Fruit fly (Drosophila melanogaster) whole organism, prepupa: ENCODE data around the gene CG3117.

Experiments used
- Blimp-1 ChIP-seq: fragments of 200-800 bp; sonication (Bioruptor generic); optimal IDR thresholded peaks from 3 replicates; lab custom pipeline; 2017; ENCODE audit warnings: missing biosample characterization, missing genetic modification characterization, mild to moderate bottlenecking, moderate library complexity, missing genetic modification reagents
- CG10631 ChIP-seq: fragments of 200-800 bp; sonication (Bioruptor generic); optimal IDR thresholded peaks from 2 replicates; lab custom pipeline; 2016; ENCODE audit warnings: missing biosample characterization, missing genetic modification characterization
- CG11294 ChIP-seq: fragments of 200-800 bp; sonication (Bioruptor generic); IDR thresholded peaks from 2 replicates; pipeline ENCODE4 v1.3.6; 2022; ENCODE audit warnings: missing biosample characterization, missing genetic modification characterization
- CG11762 ChIP-seq: fragments of 200-800 bp; sonication (Bioruptor generic); optimal IDR thresholded peaks from 3 replicates; lab custom pipeline; 2016; ENCODE audit warnings: missing biosample characterization, missing genetic modification characterization; ENCODE audit not compliant: insufficient read depth
- CG15336 ChIP-seq: fragments of 200-800 bp; sonication (Bioruptor generic); IDR thresholded peaks from 2 replicates; pipeline ENCODE4 v1.3.6; 2022; ENCODE audit warnings: missing biosample characterization, missing genetic modification characterization
- CG3032 ChIP-seq: fragments of 200-800 bp; optimal IDR thresholded peaks from 2 replicates; lab custom pipeline; 2019; ENCODE audit warnings: missing biosample characterization, mild to moderate bottlenecking, missing genetic modification characterization, moderate library complexity
- CG31627 ChIP-seq: fragments of 200-800 bp; sonication (Bioruptor generic); optimal IDR thresholded peaks from 3 replicates; lab custom pipeline; 2016; ENCODE audit warnings: missing biosample characterization, missing genetic modification characterization
- CG32006 ChIP-seq: fragments of 200-800 bp; sonication (Bioruptor generic); optimal IDR thresholded peaks from 3 replicates; lab custom pipeline; 2017; ENCODE audit warnings: missing biosample characterization, mild to moderate bottlenecking, missing genetic modification characterization
- CG3919 ChIP-seq: fragments of 200-800 bp; sonication (Bioruptor generic); optimal IDR thresholded peaks from 3 replicates; lab custom pipeline; 2016; ENCODE audit warnings: missing biosample characterization, missing genetic modification characterization
- CG6276 ChIP-seq: fragments of 200-800 bp; sonication (Bioruptor generic); optimal IDR thresholded peaks from 2 replicates; lab custom pipeline; 2017; ENCODE audit warnings: missing biosample characterization, mild to moderate bottlenecking, missing genetic modification characterization
- CG6792 ChIP-seq: fragments of 200-800 bp; sonication (Bioruptor generic); optimal IDR thresholded peaks from 3 replicates; lab custom pipeline; 2016; ENCODE audit warnings: missing biosample characterization, missing genetic modification characterization
- CG6854 ChIP-seq: fragments of 200-800 bp; sonication (Bioruptor generic); optimal IDR thresholded peaks from 2 replicates; lab custom pipeline; 2017; ENCODE audit warnings: missing biosample characterization, mild to moderate bottlenecking, missing genetic modification characterization
- CG7368 ChIP-seq: fragments of 200-800 bp; sonication (Bioruptor generic); optimal IDR thresholded peaks from 3 replicates; lab custom pipeline; 2016; ENCODE audit warnings: missing biosample characterization, missing genetic modification characterization
- CG8119 ChIP-seq: fragments of 200-800 bp; sonication (Bioruptor generic); IDR thresholded peaks from 3 replicates; pipeline ENCODE4 v1.3.6; 2022; ENCODE audit warnings: missing biosample characterization, missing genetic modification characterization
- CG8319 ChIP-seq: fragments of 200-800 bp; sonication (Bioruptor generic); optimal IDR thresholded peaks from 3 replicates; lab custom pipeline; 2016; ENCODE audit warnings: missing biosample characterization, missing genetic modification characterization
- CG9139 ChIP-seq: fragments of 200-800 bp; sonication (Bioruptor generic); optimal IDR thresholded peaks from 3 replicates; lab custom pipeline; 2017; ENCODE audit warnings: missing biosample characterization, mild to moderate bottlenecking, missing genetic modification characterization
- Eip75B ChIP-seq: fragments of 200-800 bp; sonication (Bioruptor generic); optimal IDR thresholded peaks from 3 replicates; lab custom pipeline; 2016; ENCODE audit warnings: missing biosample characterization, missing genetic modification characterization
- Eip78C ChIP-seq: fragments of 200-800 bp; sonication (Bioruptor generic); peaks from one replicate; lab custom pipeline; 2016; ENCODE audit warnings: missing biosample characterization, missing genetic modification characterization
- Eip93F ChIP-seq: fragments of 200-800 bp; sonication (Bioruptor generic); optimal IDR thresholded peaks from 2 replicates; lab custom pipeline; 2016; ENCODE audit warnings: missing biosample characterization, mild to moderate bottlenecking, missing genetic modification characterization
- Ets21C ChIP-seq: fragments of 200-800 bp; sonication (Bioruptor generic); optimal IDR thresholded peaks from 3 replicates; lab custom pipeline; 2016; ENCODE audit warnings: missing biosample characterization, missing genetic modification characterization
- Ets96B ChIP-seq: fragments of 200-800 bp; optimal IDR thresholded peaks from 2 replicates; lab custom pipeline; 2019; ENCODE audit warnings: missing biosample characterization, mild to moderate bottlenecking, missing genetic modification characterization, moderate library complexity
- Gug ChIP-seq: fragments of 200-800 bp; sonication (Bioruptor generic); IDR thresholded peaks from 2 replicates; pipeline ENCODE4 v1.3.6; 2022; ENCODE audit warnings: missing biosample characterization, missing genetic modification characterization
- Hr38 ChIP-seq: sonication (Bioruptor generic); optimal IDR thresholded peaks from 2 replicates; lab custom pipeline; 2016; ENCODE audit warnings: missing biosample characterization, missing genetic modification characterization
- Hr39 ChIP-seq: fragments of 200-800 bp; sonication (Bioruptor generic); optimal IDR thresholded peaks from 2 replicates; lab custom pipeline; 2016; ENCODE audit warnings: missing biosample characterization, missing genetic modification characterization
- Hr4 ChIP-seq: fragments of 200-800 bp; sonication (Bioruptor generic); optimal IDR thresholded peaks from 3 replicates; lab custom pipeline; 2016; ENCODE audit warnings: missing biosample characterization, missing genetic modification characterization
- Lpt ChIP-seq: fragments of 200-800 bp; sonication (Bioruptor generic); optimal IDR thresholded peaks from 3 replicates; lab custom pipeline; 2016; ENCODE audit warnings: missing biosample characterization, missing genetic modification characterization
- Met ChIP-seq: fragments of 200-800 bp; sonication (Bioruptor generic); optimal IDR thresholded peaks from 3 replicates; lab custom pipeline; 2016; ENCODE audit warnings: missing biosample characterization, missing genetic modification characterization
- OdsH ChIP-seq: fragments of 200-800 bp; sonication (Bioruptor generic); optimal IDR thresholded peaks from 3 replicates; lab custom pipeline; 2016; ENCODE audit warnings: missing biosample characterization, missing genetic modification characterization
- Smox ChIP-seq: fragments of 200-800 bp; sonication (Bioruptor generic); optimal IDR thresholded peaks from 3 replicates; lab custom pipeline; 2016; ENCODE audit warnings: missing biosample characterization, missing genetic modification characterization
- Sox102F ChIP-seq: fragments of 200-800 bp; sonication (Bioruptor generic); optimal IDR thresholded peaks from 2 replicates; lab custom pipeline; 2016; ENCODE audit warnings: missing biosample characterization, mild to moderate bottlenecking, missing genetic modification characterization
- Sox14 ChIP-seq: fragments of 200-800 bp; sonication (Bioruptor generic); optimal IDR thresholded peaks from 3 replicates; lab custom pipeline; 2016; ENCODE audit warnings: missing biosample characterization, missing genetic modification characterization
- achi ChIP-seq: fragments of 200-800 bp; sonication (Bioruptor generic); optimal IDR thresholded peaks from 3 replicates; lab custom pipeline; 2016; ENCODE audit warnings: missing biosample characterization, missing genetic modification characterization
- acj6 ChIP-seq: fragments of 200-800 bp; sonication (Bioruptor generic); optimal IDR thresholded peaks from 3 replicates; lab custom pipeline; 2016; ENCODE audit warnings: missing biosample characterization, missing genetic modification characterization
- cyc ChIP-seq: fragments of 200-800 bp; sonication (Bioruptor generic); optimal IDR thresholded peaks from 3 replicates; lab custom pipeline; 2016; ENCODE audit warnings: missing biosample characterization, missing genetic modification characterization
- dac ChIP-seq: fragments of 200-800 bp; sonication (Bioruptor generic); optimal IDR thresholded peaks from 2 replicates; lab custom pipeline; 2017; ENCODE audit warnings: missing biosample characterization, mild to moderate bottlenecking, missing genetic modification characterization
- dsx ChIP-seq: fragments of 200-800 bp; optimal IDR thresholded peaks from 3 replicates; lab custom pipeline; 2019; ENCODE audit warnings: missing biosample characterization, mild to moderate bottlenecking, missing genetic modification characterization, moderate library complexity; ENCODE audit not compliant: poor library complexity, severe bottlenecking
- eg ChIP-seq: fragments of 200-800 bp; sonication (Bioruptor generic); IDR thresholded peaks from 3 replicates; pipeline ENCODE4 v1.3.6; 2022; ENCODE audit warnings: missing biosample characterization, missing genetic modification characterization
- fd59A ChIP-seq: fragments of 200-800 bp; sonication (Bioruptor generic); optimal IDR thresholded peaks from 2 replicates; lab custom pipeline; 2017; ENCODE audit warnings: missing biosample characterization, mild to moderate bottlenecking, missing genetic modification characterization, missing genetic modification reagents
- fd85E ChIP-seq: fragments of 200-800 bp; sonication (Bioruptor generic); optimal IDR thresholded peaks from 3 replicates; lab custom pipeline; 2016; ENCODE audit warnings: missing biosample characterization, missing genetic modification characterization
- fkh ChIP-seq: fragments of 200-800 bp; sonication (Bioruptor generic); optimal IDR thresholded peaks from 3 replicates; lab custom pipeline; 2017; ENCODE audit warnings: missing biosample characterization, mild to moderate bottlenecking, missing genetic modification characterization, moderate library complexity
- lz ChIP-seq: fragments of 200-800 bp; sonication (Bioruptor generic); optimal IDR thresholded peaks from 3 replicates; lab custom pipeline; 2016; ENCODE audit warnings: missing biosample characterization, missing genetic modification characterization
- net ChIP-seq: fragments of 200-800 bp; sonication (Bioruptor generic); optimal IDR thresholded peaks from 3 replicates; lab custom pipeline; 2016; ENCODE audit warnings: missing biosample characterization, missing genetic modification characterization
- spab ChIP-seq: fragments of 200-800 bp; sonication (Bioruptor generic); optimal IDR thresholded peaks from 2 replicates; lab custom pipeline; 2017; ENCODE audit warnings: missing biosample characterization, mild to moderate bottlenecking, missing genetic modification characterization, missing genetic modification reagents
- ss ChIP-seq, 2 experiments: fragments of 200-800 bp; sonication (Bioruptor generic); optimal IDR thresholded peaks; 2 replicates in 1 of 2; 3 replicates in 1 of 2; lab custom pipeline; 2017 to 2018; ENCODE audit warnings: mild to moderate bottlenecking in 2 of 2, missing biosample characterization in 2 of 2, missing genetic modification characterization in 2 of 2, moderate library complexity in 1 of 2
- svp ChIP-seq: fragments of 200-800 bp; sonication (Bioruptor generic); peaks from one replicate; lab custom pipeline; 2016; ENCODE audit warnings: missing biosample characterization, missing genetic modification characterization
- topi ChIP-seq: fragments of 200-800 bp; sonication (Bioruptor generic); optimal IDR thresholded peaks from 3 replicates; lab custom pipeline; 2016; ENCODE audit warnings: missing biosample characterization, missing genetic modification characterization
- vri ChIP-seq: fragments of 200-800 bp; sonication (Bioruptor generic); optimal IDR thresholded peaks from 3 replicates; lab custom pipeline; 2016; ENCODE audit warnings: missing biosample characterization, mild to moderate bottlenecking, missing genetic modification characterization

The CG3117 gene

dm6 chr2L:2804634-2805311 lies 42.2 kb downstream of the CG3117 start, which contains the start of gene daw (continued):
- TF ChIP-seq cyc (no peak), CG11762 (GFP tag; lab: Kevin White, UChicago) (peak; percentile 12), Hr38 (GFP tag; lab: Kevin White, UChicago) (no peak), Smox (GFP tag; lab: Kevin White, UChicago) (peak; percentile 10), Eip75B (GFP tag; lab: Kevin White, UChicago) (peak; percentile 30), Hr39 (GFP tag; lab: Kevin White, UChicago) (no peak), Met (GFP tag; lab: Kevin White, UChicago) (peak; percentile 38), Ets96B (peak; percentile 49), dac (GFP tag; lab: Kevin White, UChicago) (peak; percentile 25), CG8319 (GFP tag; lab: Kevin White, UChicago) (peak; percentile 39), CG32006 (peak; percentile 2), CG3919 (GFP tag; lab: Kevin White, UChicago) (peak; percentile 72), net (GFP tag; lab: Kevin White, UChicago) (peak; percentile 79), spab (peak; percentile 73), CG6276 (peak; percentile 84), Hr4 (no peak), CG6792 (GFP tag; lab: Kevin White, UChicago) (no peak), Eip78C (GFP tag; lab: Kevin White, UChicago) (peak; percentile 76), CG31627 (GFP tag; lab: Kevin White, UChicago) (no peak), Blimp-1 (GFP tag; lab: Kevin White, UChicago) (peak; percentile 41), Sox102F (GFP tag; lab: Kevin White, UChicago) (peak; percentile 59), svp (GFP tag; lab: Kevin White, UChicago) (peak; percentile 89), fd59A (GFP tag; lab: Kevin White, UChicago) (no peak), CG9139 (peak; percentile 90)

dm6 chr2L:2802527-2802926 lies 44.5 kb downstream of the CG3117 start:
- no peak for TF ChIP-seq fkh (GFP tag; lab: Kevin White, UChicago)
- peak; percentile 88 for TF ChIP-seq CG6276
- no peak for TF ChIP-seq CG31627 (GFP tag; lab: Kevin White, UChicago)
- TF ChIP-seq CG8319 (GFP tag; lab: Kevin White, UChicago): no peak
- TF ChIP-seq CG3032 (tag; lab: Kevin White, UChicago): peak; percentile 16
- TF ChIP-seq OdsH (GFP tag; lab: Kevin White, UChicago): no peak
- no peak for TF ChIP-seq lz (GFP tag; lab: Kevin White, UChicago)
- no peak for TF ChIP-seq vri
- TF ChIP-seq CG11762 (GFP tag; lab: Kevin White, UChicago): no peak
- TF ChIP-seq fd59A (GFP tag; lab: Kevin White, UChicago): no peak
- no peak for TF ChIP-seq Sox14 (GFP tag; lab: Kevin White, UChicago)
- TF ChIP-seq CG11294 (GFP tag; lab: Robert Waterston, UW): no peak
- no peak for TF ChIP-seq CG6792 (GFP tag; lab: Kevin White, UChicago)
- no peak for TF ChIP-seq Sox102F (GFP tag; lab: Kevin White, UChicago)
- no peak for TF ChIP-seq Met (GFP tag; lab: Kevin White, UChicago)
- TF ChIP-seq Eip75B (GFP tag; lab: Kevin White, UChicago): no peak
- peak; percentile 38 for TF ChIP-seq net (GFP tag; lab: Kevin White, UChicago)
- peak; percentile 76 for TF ChIP-seq Eip78C (GFP tag; lab: Kevin White, UChicago)
- no peak for TF ChIP-seq Eip93F (GFP tag; lab: Kevin White, UChicago)
- peak; percentile 59; the same call in 2 of the 3 replicates for TF ChIP-seq CG8119
- TF ChIP-seq Hr4: peak; percentile 3
- TF ChIP-seq dsx (GFP tag; lab: Kevin White, UChicago): no peak
- TF ChIP-seq Blimp-1 (GFP tag; lab: Kevin White, UChicago): no peak
- TF ChIP-seq eg (GFP tag; lab: Robert Waterston, UW): 0 out of 3 replicates have a peak, but pooled peaks have one; percentile 37
- peak; percentile 10 for TF ChIP-seq Lpt (GFP tag; lab: Kevin White, UChicago)
- no peak for TF ChIP-seq CG10631 (GFP tag; lab: Kevin White, UChicago)
- TF ChIP-seq CG6854 (GFP tag; lab: Kevin White, UChicago): peak; percentile 32
- no peak for TF ChIP-seq fd85E
- TF ChIP-seq spab: peak; percentile 73
- TF ChIP-seq cyc: no peak
- no peak for TF ChIP-seq Gug (GFP tag; lab: Robert Waterston, UW)
- peak; percentile 33 for TF ChIP-seq CG7368
- TF ChIP-seq acj6 (GFP tag; lab: Kevin White, UChicago): no peak
- TF ChIP-seq ss (GFP tag; optimal IDR thresholded peaks at IDR 0.05; lab: Kevin White, UChicago): peak; percentile 90 to 91
- no peak for TF ChIP-seq Ets21C (GFP tag; lab: Kevin White, UChicago)
- no peak for TF ChIP-seq Hr39 (GFP tag; lab: Kevin White, UChicago)
- peak; percentile 33 for TF ChIP-seq Ets96B
- TF ChIP-seq achi (GFP tag; lab: Kevin White, UChicago): no peak
- peak; percentile 43 for TF ChIP-seq CG15336 (GFP tag; lab: Robert Waterston, UW)
- TF ChIP-seq topi (GFP tag; lab: Kevin White, UChicago): no peak
